Worm (Caenorhabditis elegans): Measurements from ENCODE around the gene wdr-60.

The wdr-60 gene

DNA sequence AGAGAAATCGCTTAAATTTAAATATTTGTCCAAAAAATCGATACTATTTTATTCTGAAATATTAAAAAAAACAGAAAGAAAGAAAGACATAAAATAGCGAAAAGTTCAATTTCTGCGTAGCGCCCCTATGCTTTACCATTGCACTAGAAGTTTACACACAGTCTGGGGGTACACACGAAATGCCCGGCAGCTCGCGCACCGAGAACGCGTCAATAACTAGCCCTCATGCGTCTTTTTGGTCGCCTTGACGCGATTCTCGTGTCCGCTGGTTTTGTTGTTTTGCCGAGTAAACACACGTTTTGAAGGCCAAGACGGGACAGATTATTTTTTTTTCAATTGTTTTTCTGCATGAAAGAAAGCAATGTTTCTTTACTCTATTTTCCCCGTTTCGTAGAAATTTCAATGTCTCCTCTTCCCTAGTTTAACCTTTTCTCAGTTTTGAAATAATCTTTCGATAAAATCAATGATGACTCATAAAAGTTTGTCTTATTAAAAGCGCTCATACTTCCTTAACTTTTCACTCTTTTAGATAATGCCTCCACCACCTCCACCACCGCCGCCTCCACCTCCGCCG is 31.2 kb downstream of the wdr-60 start, which contains the start of gene wip-1 (continued):
- TF ChIP-seq ztf-26 (tag; optimal IDR thresholded peaks at IDR 0.05) (peak; percentile 97), tbp1 (GFP tag; optimal IDR thresholded peaks at IDR 0.05) (peak; percentile 79), nfya-2 (GFP tag; IDR thresholded peaks at IDR 0.05) (no peak), nhr-179 (tag; optimal IDR thresholded peaks at IDR 0.05) (no peak), tlf-1 (GFP tag; optimal IDR thresholded peaks at IDR 0.05) (peak; percentile 99), let-607 (tag; optimal IDR thresholded peaks at IDR 0.05) (peak; percentile 85 to 94), T26A5.8 (tag; optimal IDR thresholded peaks at IDR 0.05) (no peak), ztf-6 (GFP tag; IDR thresholded peaks at IDR 0.05) (0 out of 2 replicates have a peak, but pooled peaks have one; percentile 73), pbrm-1 (GFP tag; IDR thresholded peaks at IDR 0.05) (peak; percentile 99), let-526 (GFP tag; IDR thresholded peaks at IDR 0.05) (peak; percentile 91), Y67H2A.10 (GFP tag; conservative IDR thresholded peaks at IDR 0.05) (peak; percentile 89), B0035.1 (tag; optimal IDR thresholded peaks at IDR 0.05) (peak; percentile 89), aptf-2 (GFP tag; conservative IDR thresholded peaks at IDR 0.05) (peak; percentile 79), mxl-1 (tag; optimal IDR thresholded peaks at IDR 0.05) (peak; percentile 37), sdz-38 (tag; optimal IDR thresholded peaks at IDR 0.05) (no peak), ccch-3 (GFP tag; optimal IDR thresholded peaks at IDR 0.05) (no peak), nfya-1 (tag; optimal IDR thresholded peaks at IDR 0.05; ENCODE audit: borderline replicate concordance, insufficient read depth) (no peak), unc-130 (GFP tag; optimal IDR thresholded peaks at IDR 0.05) (peak; percentile 96), ztf-25 (GFP tag; IDR thresholded peaks at IDR 0.05) (peak; percentile 47; the same call in 1 of the 2 replicates), ets-4 (GFP tag; optimal IDR thresholded peaks at IDR 0.05) (peak; percentile 97), sptf-2 (GFP tag; optimal IDR thresholded peaks at IDR 0.05) (peak; percentile 91), F10E7.11 (tag; optimal IDR thresholded peaks at IDR 0.05) (peak; percentile 71), nhr-27 (tag; optimal IDR thresholded peaks at IDR 0.05) (peak; percentile 72), chd-7 (tag; optimal IDR thresholded peaks at IDR 0.05) (peak; percentile 89), bed-2 (GFP tag; IDR thresholded peaks at IDR 0.05) (peak; percentile 56; the same call in 1 of the 2 replicates), C06A6.2 (GFP tag; conservative IDR thresholded peaks at IDR 0.05) (peak; percentile 93), nhr-90 (tag; optimal IDR thresholded peaks at IDR 0.05) (peak; percentile 92), mcd-1 (GFP tag; IDR thresholded peaks at IDR 0.05) (peak; percentile 96), B0336.3 (GFP tag; IDR thresholded peaks at IDR 0.05) (peak; percentile 99), egrh-3 (GFP tag; IDR thresholded peaks at IDR 0.05) (peak; percentile 64), attf-6 (GFP tag; IDR thresholded peaks at IDR 0.05) (peak; percentile 83), ztf-28 (GFP tag; IDR thresholded peaks at IDR 0.05) (peak; percentile 92), ztf-18 (tag; optimal IDR thresholded peaks at IDR 0.05) (peak; percentile 100), B0261.1 (tag; optimal IDR thresholded peaks at IDR 0.05) (peak; percentile 34), F49E8.2 (tag; optimal IDR thresholded peaks at IDR 0.05; ENCODE audit: insufficient read depth) (peak; percentile 95), F52B5.7 (tag; optimal IDR thresholded peaks at IDR 0.05) (peak; percentile 67), repo-1 (tag; optimal IDR thresholded peaks at IDR 0.05) (peak; percentile 96), lin-54 (GFP tag; optimal IDR thresholded peaks at IDR 0.05) (peak; percentile 98), attf-3 (GFP tag; conservative IDR thresholded peaks at IDR 0.05) (peak; percentile 82), lin-35 (GFP tag; optimal IDR thresholded peaks at IDR 0.05) (peak; percentile 58 to 97 (median 82)), pha-4 (tag; optimal IDR thresholded peaks at IDR 0.05) (peak; percentile 80), egl-18 (GFP tag; IDR thresholded peaks at IDR 0.05) (peak; percentile 86), rec-8 (tag; optimal IDR thresholded peaks at IDR 0.05) (peak; percentile 31 to 60), madf-6 (GFP tag; IDR thresholded peaks at IDR 0.05) (peak; percentile 97), zfh-2 (GFP tag; conservative IDR thresholded peaks at IDR 0.05) (peak; percentile 97), Y53F4B.3 (GFP tag; IDR thresholded peaks at IDR 0.05) (peak; percentile 88), snpc-1.1 (tag; optimal IDR thresholded peaks at IDR 0.05; ENCODE audit: insufficient read depth) (peak; percentile 81)
